Worm (Caenorhabditis elegans): Measurements from ENCODE around the gene gcy-12.

gcy-12 gene

DNA sequence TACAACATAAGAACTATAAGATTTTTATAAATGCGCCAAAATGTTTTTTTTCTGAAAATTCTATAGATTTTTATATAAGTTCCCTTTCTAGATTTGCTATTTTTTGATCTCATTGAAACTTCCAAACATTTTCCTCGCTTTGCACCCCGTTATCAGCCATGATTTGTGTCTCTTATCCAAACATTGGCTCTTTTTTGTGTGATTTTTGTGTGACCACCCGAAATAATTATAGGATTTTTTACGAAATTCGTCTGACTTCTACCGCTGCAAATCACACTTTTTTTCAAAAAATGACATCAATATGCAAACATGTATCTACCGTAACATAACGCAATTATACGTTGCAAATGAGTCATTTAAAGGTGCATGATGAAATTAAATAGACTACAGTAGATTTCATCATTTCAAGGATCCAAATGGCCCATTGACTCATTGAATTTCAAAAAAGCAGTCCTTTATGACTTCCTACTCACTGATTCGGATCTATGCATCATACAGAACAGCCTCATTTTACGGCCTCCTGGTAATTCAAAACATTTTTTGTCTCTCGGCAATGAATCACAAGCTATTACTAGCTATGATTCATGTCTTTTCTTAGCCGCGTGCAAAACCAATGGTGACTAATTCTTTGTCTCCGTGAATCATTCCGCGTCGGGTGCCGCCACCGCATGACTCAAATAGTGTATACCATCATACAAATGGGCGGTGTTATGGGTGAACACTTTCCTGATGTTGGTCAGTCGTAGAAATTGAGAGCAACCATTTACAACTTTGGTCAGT, 20.7 kb downstream of the gcy-12 start:
- TF ChIP-seq pha-4 (tag; optimal IDR thresholded peaks at IDR 0.05) (peak; percentile 53), nhr-77 (tag; optimal IDR thresholded peaks at IDR 0.05) (no peak), pqm-1 (tag; optimal IDR thresholded peaks at IDR 0.05) (peak; percentile 36), jun-1 (tag; optimal IDR thresholded peaks at IDR 0.05) (peak; percentile 85), elt-2 (tag; optimal IDR thresholded peaks at IDR 0.05) (peak; percentile 71), fos-1 (tag; optimal IDR thresholded peaks at IDR 0.05) (peak; percentile 95), nhr-28 (tag; optimal IDR thresholded peaks at IDR 0.05) (no peak), unc-39 (tag; optimal IDR thresholded peaks at IDR 0.05) (no peak), tbx-2 (tag; optimal IDR thresholded peaks at IDR 0.05) (no peak), ceh-82 (tag; optimal IDR thresholded peaks at IDR 0.05) (no peak), lsy-12 (tag; optimal IDR thresholded peaks at IDR 0.05) (peak; percentile 4)

ce11 chrII:5333729-5334255, 21.9 kb downstream of the gcy-12 start:
- no peak for TF ChIP-seq nhr-43 (tag; optimal IDR thresholded peaks at IDR 0.05; ENCODE audit: poor library complexity, severe bottlenecking)
- TF ChIP-seq pha-4 (tag; optimal IDR thresholded peaks at IDR 0.05): peak; percentile 47
- TF ChIP-seq elt-2 (tag; optimal IDR thresholded peaks at IDR 0.05): peak; percentile 70

DNA sequence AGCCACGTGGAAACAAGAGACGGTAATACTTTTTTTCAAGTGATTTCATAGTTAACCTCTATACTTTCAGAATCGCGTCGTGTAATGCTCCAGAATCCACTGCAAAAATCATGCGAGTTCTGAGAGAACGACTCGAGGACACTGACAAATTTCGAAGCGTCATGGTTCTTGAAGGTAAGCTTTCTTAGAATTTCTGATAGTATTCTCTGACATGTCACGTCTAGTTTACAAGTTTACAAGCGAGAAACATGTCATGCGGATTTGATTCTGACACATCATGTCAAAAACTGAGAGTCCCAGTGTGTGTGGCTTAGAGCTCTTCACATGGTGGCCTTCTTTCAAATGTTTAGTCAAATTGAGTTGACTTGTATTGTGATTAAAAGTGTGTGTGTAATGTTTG, 22.8 kb downstream of the gcy-12 start:
- TF ChIP-seq eor-1 (tag; optimal IDR thresholded peaks at IDR 0.05) (no peak), fkh-10 (GFP tag; optimal IDR thresholded peaks at IDR 0.05) (no peak), ceh-82 (tag; optimal IDR thresholded peaks at IDR 0.05) (no peak), pqm-1 (tag; optimal IDR thresholded peaks at IDR 0.05) (no peak)

DNA sequence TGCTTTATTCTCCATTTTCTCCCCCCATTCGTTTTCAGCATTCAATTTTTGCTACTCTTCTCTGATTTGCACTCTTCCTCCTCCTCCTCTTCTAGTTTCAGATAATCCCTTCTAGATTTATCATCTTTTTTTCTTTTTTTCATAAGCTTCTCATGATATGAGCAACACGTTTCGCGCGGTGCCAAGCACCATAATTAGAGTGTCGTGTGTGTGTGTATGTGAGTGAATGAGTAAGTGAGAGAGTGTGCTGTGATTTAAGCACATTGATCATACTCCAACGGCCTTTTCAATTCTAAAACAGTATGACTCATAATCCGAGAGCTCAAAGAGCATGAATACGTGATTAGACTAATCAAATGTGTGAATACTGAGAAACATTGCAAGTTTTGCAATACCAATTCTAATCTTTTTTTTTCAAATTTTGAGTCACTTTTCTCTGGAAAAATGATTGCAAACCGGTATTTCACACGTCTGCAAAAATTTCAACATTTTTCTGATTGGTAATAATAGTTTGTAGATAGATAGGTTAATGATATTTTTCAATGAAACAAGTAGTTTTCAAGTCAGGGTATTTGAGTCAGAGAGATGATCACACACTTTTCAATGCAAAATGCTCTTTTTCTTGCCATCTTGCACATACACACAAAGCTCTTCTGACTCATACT, 23.7 kb downstream of the gcy-12 start:
- TF ChIP-seq elt-2 (tag; optimal IDR thresholded peaks at IDR 0.05) (peak; percentile 11), jun-1 (tag; optimal IDR thresholded peaks at IDR 0.05) (peak; percentile 11), ceh-82 (tag; optimal IDR thresholded peaks at IDR 0.05) (no peak), hmg-11 (tag; optimal IDR thresholded peaks at IDR 0.05) (peak; percentile 48), lin-39 (tag; optimal IDR thresholded peaks at IDR 0.05) (peak; percentile 51), mml-1 (tag; optimal IDR thresholded peaks at IDR 0.05) (no peak), elt-1 (tag; optimal IDR thresholded peaks at IDR 0.05) (no peak), nhr-11 (tag; optimal IDR thresholded peaks at IDR 0.05) (peak; percentile 28)

DNA sequence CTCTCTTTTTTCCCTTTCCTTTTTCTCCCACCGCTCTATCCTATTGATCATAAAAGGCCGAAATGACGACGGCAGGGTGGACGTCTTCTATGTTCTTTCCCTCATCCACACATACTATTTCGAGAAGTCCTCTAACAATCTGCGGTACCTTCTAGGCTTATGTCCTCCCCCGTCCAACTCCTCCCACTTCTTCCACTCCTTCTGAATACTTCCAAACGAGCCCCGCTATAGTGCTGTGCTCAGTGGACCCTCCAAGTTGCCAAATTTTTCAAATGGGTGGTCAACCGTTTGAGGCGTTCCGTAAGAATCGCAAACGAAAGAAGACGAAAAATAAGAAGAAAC, 24.2 kb downstream of the gcy-12 start:
- TF ChIP-seq hmg-11 (tag; optimal IDR thresholded peaks at IDR 0.05) (no peak), elt-1 (tag; optimal IDR thresholded peaks at IDR 0.05) (no peak), nhr-25 (tag; optimal IDR thresholded peaks at IDR 0.05) (no peak), ceh-28 (tag; optimal IDR thresholded peaks at IDR 0.05) (no peak), ztf-4 (tag; optimal IDR thresholded peaks at IDR 0.05) (no peak), eor-1 (tag; optimal IDR thresholded peaks at IDR 0.05) (no peak), ZK546.5 (tag; optimal IDR thresholded peaks at IDR 0.05) (no peak), nhr-43 (tag; optimal IDR thresholded peaks at IDR 0.05; ENCODE audit: poor library complexity, severe bottlenecking) (no peak), nhr-23 (tag; optimal IDR thresholded peaks at IDR 0.05) (no peak), fos-1 (tag; optimal IDR thresholded peaks at IDR 0.05) (no peak), daf-12 (tag; optimal IDR thresholded peaks at IDR 0.05) (no peak), mml-1 (tag; optimal IDR thresholded peaks at IDR 0.05) (no peak), elt-2 (tag; optimal IDR thresholded peaks at IDR 0.05) (no peak), egl-27 (tag; optimal IDR thresholded peaks at IDR 0.05) (no peak), mdl-1 (tag; optimal IDR thresholded peaks at IDR 0.05) (no peak), ama-1 (optimal IDR thresholded peaks at IDR 0.05) (peak; percentile 66), jun-1 (tag; optimal IDR thresholded peaks at IDR 0.05) (no peak), nhr-76 (tag; optimal IDR thresholded peaks at IDR 0.05) (no peak), pha-4 (tag; optimal IDR thresholded peaks at IDR 0.05) (no peak), skn-1 (tag; optimal IDR thresholded peaks at IDR 0.05) (no peak), fkh-10 (GFP tag; optimal IDR thresholded peaks at IDR 0.05) (peak; percentile 68), nhr-12 (tag; optimal IDR thresholded peaks at IDR 0.05) (no peak), ceh-16 (tag; optimal IDR thresholded peaks at IDR 0.05) (no peak), elt-3 (tag; optimal IDR thresholded peaks at IDR 0.05) (no peak), unc-39 (tag; optimal IDR thresholded peaks at IDR 0.05) (no peak), nhr-28 (tag; optimal IDR thresholded peaks at IDR 0.05) (no peak), snpc-4 (tag; optimal IDR thresholded peaks at IDR 0.05) (no peak), ceh-82 (tag; optimal IDR thresholded peaks at IDR 0.05) (no peak), ztf-11 (tag; optimal IDR thresholded peaks at IDR 0.05) (no peak), ceh-9 (tag; optimal IDR thresholded peaks at IDR 0.05) (no peak), lin-15B (tag; optimal IDR thresholded peaks at IDR 0.05) (peak; percentile 6), lsy-12 (tag; optimal IDR thresholded peaks at IDR 0.05) (no peak), lin-39 (tag; optimal IDR thresholded peaks at IDR 0.05) (peak; percentile 68), nhr-11 (tag; optimal IDR thresholded peaks at IDR 0.05) (no peak), fkh-2 (tag; optimal IDR thresholded peaks at IDR 0.05) (no peak), tbx-2 (tag; optimal IDR thresholded peaks at IDR 0.05) (peak; percentile 46), nfya-1 (tag; optimal IDR thresholded peaks at IDR 0.05; ENCODE audit: insufficient read depth) (peak; percentile 85), pqm-1 (tag; optimal IDR thresholded peaks at IDR 0.05) (no peak)

Measured in whole organism, L3 larva.